Fruit fly (Drosophila melanogaster): Measurements from ENCODE around the gene Wdr81.

Wdr81 gene

DNA sequence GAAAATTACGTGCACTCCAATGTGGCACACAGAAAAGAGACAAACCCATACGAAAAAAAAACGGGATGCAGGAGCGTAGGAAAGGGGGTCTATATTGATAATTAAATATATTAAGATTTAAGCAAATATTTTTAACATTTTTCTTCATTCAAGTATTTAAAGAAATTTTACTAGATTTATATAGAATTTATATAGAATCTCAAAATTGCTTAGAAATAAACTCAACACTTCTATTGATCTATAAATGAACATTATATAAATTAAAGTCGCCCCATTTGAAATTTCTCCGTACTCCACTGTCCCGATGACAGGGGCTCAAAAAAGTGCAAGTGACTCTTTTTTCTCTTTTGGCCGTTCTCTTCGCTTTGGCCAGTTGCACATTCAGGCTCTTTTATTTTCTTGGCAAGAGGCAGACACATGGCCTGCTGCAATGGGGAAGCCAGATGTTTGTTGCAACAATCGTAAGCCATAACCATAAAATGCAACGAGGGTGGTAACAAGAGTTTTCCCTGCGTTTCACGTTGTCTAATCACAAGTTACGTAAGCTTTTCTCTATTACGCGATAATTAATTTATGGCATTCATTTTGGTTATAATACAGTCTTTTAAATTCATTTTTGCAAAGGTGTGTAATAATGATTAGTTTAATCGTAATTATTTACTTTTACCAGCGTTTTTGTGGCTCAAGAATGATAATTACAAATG is 45.1 kb upstream of the Wdr81 start (continued):
- TF ChIP-seq ftz-f1 (GFP tag; optimal IDR thresholded peaks at IDR 0.05), result no peak
- no peak for TF ChIP-seq cato (GFP tag; optimal IDR thresholded peaks at IDR 0.05; ENCODE audit: borderline replicate concordance)
- no peak for TF ChIP-seq Gug (GFP tag; IDR thresholded peaks at IDR 0.05)
- TF ChIP-seq CG15011 (GFP tag; optimal IDR thresholded peaks at IDR 0.05), result no peak
- TF ChIP-seq dati (GFP tag; IDR thresholded peaks at IDR 0.05), result no peak
- no peak for TF ChIP-seq CG6272 (GFP tag; IDR thresholded peaks at IDR 0.05)
- TF ChIP-seq cg (GFP tag; optimal IDR thresholded peaks at IDR 0.05), result no peak
- no peak for TF ChIP-seq Dfd (GFP tag; optimal IDR thresholded peaks at IDR 0.05)
- TF ChIP-seq Dref (GFP tag; IDR thresholded peaks at IDR 0.05), result no peak
- no peak for TF ChIP-seq trh (GFP tag; optimal IDR thresholded peaks at IDR 0.05)
- no peak for TF ChIP-seq CG12155 (GFP tag; optimal IDR thresholded peaks at IDR 0.05)
- peak; percentile 55 for TF ChIP-seq D19A (tag; optimal IDR thresholded peaks at IDR 0.05)
- no peak for TF ChIP-seq ase (GFP tag; IDR thresholded peaks at IDR 0.05)
- no peak for TF ChIP-seq CG11398 (GFP tag; optimal IDR thresholded peaks at IDR 0.05)
- TF ChIP-seq CG11723 (GFP tag; optimal IDR thresholded peaks at IDR 0.05), result no peak
- no peak for TF ChIP-seq CG4820 (GFP tag; optimal IDR thresholded peaks at IDR 0.05)
- peak; percentile 12 for TF ChIP-seq Chrac-16 (GFP tag; optimal IDR thresholded peaks at IDR 0.05)
- TF ChIP-seq CG1529 (GFP tag; optimal IDR thresholded peaks at IDR 0.05), result peak; percentile 24
- TF ChIP-seq scrt (GFP tag; optimal IDR thresholded peaks at IDR 0.05), result no peak
- TF ChIP-seq CG8089 (GFP tag; optimal IDR thresholded peaks at IDR 0.05), result no peak
- no peak for TF ChIP-seq Scr (GFP tag; IDR thresholded peaks at IDR 0.05; ENCODE audit: partially characterized antibody)
- no peak for TF ChIP-seq CG4707 (GFP tag; optimal IDR thresholded peaks at IDR 0.05)
- no peak for TF ChIP-seq amos (GFP tag; IDR thresholded peaks at IDR 0.05; ENCODE audit: partially characterized antibody)
- no peak for TF ChIP-seq Adf1 (GFP tag; IDR thresholded peaks at IDR 0.05)
- TF ChIP-seq Hr78 (GFP tag; optimal IDR thresholded peaks at IDR 0.05), result no peak
- TF ChIP-seq caup (GFP tag; optimal IDR thresholded peaks at IDR 0.05; ENCODE audit: severe bottlenecking), result no peak
- TF ChIP-seq abd-A (tag; optimal IDR thresholded peaks at IDR 0.05), result no peak
- TF ChIP-seq CG17802 (tag; optimal IDR thresholded peaks at IDR 0.05), result no peak
- no peak for TF ChIP-seq CG9932 (GFP tag; IDR thresholded peaks at IDR 0.05)
- no peak for TF ChIP-seq MBD-R2 (GFP tag; IDR thresholded peaks at IDR 0.05)
- peak; percentile 50 for TF ChIP-seq row (GFP tag; IDR thresholded peaks at IDR 0.05)
- TF ChIP-seq esg (GFP tag; conservative IDR thresholded peaks at IDR 0.05), result no peak
- no peak for TF ChIP-seq CG17328 (GFP tag; IDR thresholded peaks at IDR 0.05)
- no peak for TF ChIP-seq CG32532 (GFP tag; IDR thresholded peaks at IDR 0.05)
- TF ChIP-seq ac (GFP tag; optimal IDR thresholded peaks at IDR 0.05), result no peak
- no peak for TF ChIP-seq Dad (GFP tag; optimal IDR thresholded peaks at IDR 0.05)
- TF ChIP-seq CG17359 (tag; optimal IDR thresholded peaks at IDR 0.05), result peak; percentile 30
- TF ChIP-seq CG11560 (tag; IDR thresholded peaks at IDR 0.05), result no peak
- TF ChIP-seq CG16779 (GFP tag; IDR thresholded peaks at IDR 0.05), result no peak
- no peak for TF ChIP-seq CG10431 (GFP tag; optimal IDR thresholded peaks at IDR 0.05)
- TF ChIP-seq H15 (GFP tag; IDR thresholded peaks at IDR 0.05), result no peak
- no peak for TF ChIP-seq dm (GFP tag; optimal IDR thresholded peaks at IDR 0.05)
- TF ChIP-seq CG18011 (GFP tag; optimal IDR thresholded peaks at IDR 0.05), result no peak
- no peak for TF ChIP-seq HLHmδ (GFP tag; optimal IDR thresholded peaks at IDR 0.05)
- TF ChIP-seq Ssrp (tag; optimal IDR thresholded peaks at IDR 0.05), result peak; percentile 49
- no peak for TF ChIP-seq Dip2 (GFP tag; IDR thresholded peaks at IDR 0.05)
- TF ChIP-seq CG11085 (GFP tag; IDR thresholded peaks at IDR 0.05), result no peak
- no peak for TF ChIP-seq fd64A (GFP tag; optimal IDR thresholded peaks at IDR 0.05)
- TF ChIP-seq Pdp1 (GFP tag; optimal IDR thresholded peaks at IDR 0.05), result peak in 1 of 2 experiments; percentile 72
- TF ChIP-seq dmrt99B (tag; optimal IDR thresholded peaks at IDR 0.05), result peak; percentile 67
